Worm (Caenorhabditis elegans) whole organism, early embryonic: ENCODE data around the gene cyd-1.

Experiments used
- B0310.2 ChIP-seq: sonication (generic microtip); optimal IDR thresholded peaks from 2 replicates; lab custom pipeline; 2016; ENCODE audit warnings: mild to moderate bottlenecking, missing genetic modification characterization, missing compliant biosample characterization
- F13C5.2 ChIP-seq: sonication (generic microtip); optimal IDR thresholded peaks from 2 replicates; lab custom pipeline; 2017; ENCODE audit warnings: mild to moderate bottlenecking, missing genetic modification characterization, inconsistent platforms, missing compliant biosample characterization
- aly-1 ChIP-seq: sonication (generic microtip); optimal IDR thresholded peaks from 2 replicates; lab custom pipeline; 2016; ENCODE audit warnings: missing genetic modification characterization, missing compliant biosample characterization
- ama-1 ChIP-seq: fragments of 150-350 bp; optimal IDR thresholded peaks from 2 replicates; lab custom pipeline; 2014
- ceh-13 ChIP-seq: fragments of 200-800 bp; sonication (Bioruptor generic); optimal IDR thresholded peaks from 2 replicates; lab custom pipeline; 2018; ENCODE audit warnings: mild to moderate bottlenecking, missing genetic modification characterization, missing compliant biosample characterization
- ceh-36 ChIP-seq: sonication (generic microtip); optimal IDR thresholded peaks from 2 replicates; lab custom pipeline; 2016; ENCODE audit warnings: missing genetic modification characterization, inconsistent platforms, missing compliant biosample characterization
- ets-7 ChIP-seq: sonication (generic microtip); optimal IDR thresholded peaks from 2 replicates; lab custom pipeline; 2016; ENCODE audit warnings: missing genotype, missing genetic modification characterization, missing compliant biosample characterization
- flt-1 ChIP-seq: fragments of 200-800 bp; sonication (Bioruptor generic); IDR thresholded peaks from 2 replicates; pipeline ENCODE4 v1.3.6; 2022; ENCODE audit warnings: missing genetic modification characterization, missing compliant biosample characterization
- hmbx-1 ChIP-seq: sonication (generic microtip); optimal IDR thresholded peaks from 2 replicates; lab custom pipeline; 2016; ENCODE audit warnings: mild to moderate bottlenecking, missing genetic modification characterization, missing compliant biosample characterization
- hmg-4 ChIP-seq: fragments of 200-800 bp; sonication (Bioruptor generic); optimal IDR thresholded peaks from 2 replicates; lab custom pipeline; 2018; ENCODE audit warnings: mild to moderate bottlenecking, missing genetic modification characterization, missing compliant biosample characterization
- hnd-1 ChIP-seq: sonication (generic microtip); optimal IDR thresholded peaks from 2 replicates; lab custom pipeline; 2016; ENCODE audit warnings: missing genetic modification characterization, missing compliant biosample characterization
- pes-1 ChIP-seq: fragments of 200-800 bp; sonication (Bioruptor generic); IDR thresholded peaks from 2 replicates; pipeline ENCODE4 v1.3.6; 2022; ENCODE audit warnings: missing genetic modification reagents, missing genetic modification characterization, missing compliant biosample characterization
- scrt-1 ChIP-seq: fragments of 200-800 bp; sonication (Bioruptor generic); IDR thresholded peaks from 2 replicates; pipeline ENCODE4 v1.3.6; 2022; ENCODE audit warnings: missing genetic modification characterization, missing compliant biosample characterization
- sea-1 ChIP-seq: fragments of 200-800 bp; sonication (Bioruptor generic); conservative IDR thresholded peaks from 2 replicates; pipeline ENCODE4 v1.3.6; 2022; ENCODE audit warnings: missing genetic modification characterization, missing compliant biosample characterization
- tbx-11 ChIP-seq: fragments of 200-800 bp; sonication (Bioruptor generic); IDR thresholded peaks from 2 replicates; pipeline ENCODE4 v1.3.6; 2022; ENCODE audit warnings: missing genetic modification characterization, missing compliant biosample characterization
- tbx-37 ChIP-seq: fragments of 200-800 bp; sonication (Bioruptor generic); conservative IDR thresholded peaks from 2 replicates; pipeline ENCODE4 v1.3.6; 2022; ENCODE audit warnings: missing genetic modification reagents, missing genetic modification characterization, missing compliant biosample characterization
- tra-4 ChIP-seq: sonication (generic microtip); optimal IDR thresholded peaks from 2 replicates; lab custom pipeline; 2017; ENCODE audit warnings: missing genetic modification characterization, missing compliant biosample characterization

Gene cyd-1

ce11 chrII:12980212-12980611 is at the start of gene cyd-1:
Gene cyd-1 (plus strand): TSS chrII:12980591.
- TF ChIP-seq tra-4 (tag; lab: Kevin White, UChicago) (no peak), hmg-4 (GFP tag; lab: Kevin White, UChicago) (no peak), scrt-1 (no peak), aly-1 (tag; lab: Kevin White, UChicago) (no peak), pes-1 (no peak), hnd-1 (no peak), ceh-36 (tag; lab: Kevin White, UChicago) (no peak), ama-1 (lab: Kevin White, UChicago) (no peak), tbx-11 (no peak), flt-1 (GFP tag; lab: Robert Waterston, UW) (no peak), F13C5.2 (tag; lab: Kevin White, UChicago) (no peak), ceh-13 (GFP tag; lab: Kevin White, UChicago) (no peak), hmbx-1 (tag; lab: Kevin White, UChicago) (no peak), ets-7 (tag; lab: Kevin White, UChicago) (no peak), B0310.2 (tag; lab: Kevin White, UChicago) (no peak), tbx-37 (GFP tag; lab: Robert Waterston, UW) (no peak), sea-1 (GFP tag; lab: Robert Waterston, UW) (no peak)

ce11 chrII:12931456-12931923 is 48.9 kb upstream of the cyd-1 start, which contains the start of gene dct-18:
Gene dct-18 (plus strand): TSS chrII:12931873.
- TF ChIP-seq ets-7 (tag; lab: Kevin White, UChicago) (no peak), hnd-1 (no peak)

- TF ChIP-seq flt-1 (GFP tag; lab: Robert Waterston, UW) (no peak), ama-1 (lab: Kevin White, UChicago) (no peak), sea-1 (GFP tag; lab: Robert Waterston, UW) (no peak), aly-1 (tag; lab: Kevin White, UChicago) (no peak), ceh-36 (tag; lab: Kevin White, UChicago) (no peak), pes-1 (no peak), tra-4 (tag; lab: Kevin White, UChicago) (no peak), scrt-1 (no peak), hnd-1 (no peak), hmbx-1 (tag; lab: Kevin White, UChicago) (no peak), B0310.2 (tag; lab: Kevin White, UChicago) (no peak), hmg-4 (GFP tag; lab: Kevin White, UChicago) (no peak), tbx-37 (GFP tag; lab: Robert Waterston, UW) (no peak), tbx-11 (no peak), ets-7 (tag; lab: Kevin White, UChicago) (no peak)
These were observed 45.1 kb upstream of the cyd-1 start, which contains the start of gene lips-9 for ce11 chrII:12935259-12935658. Gene lips-9 (minus strand): TSS chrII:12935359.

- no peak for TF ChIP-seq pes-1
- TF ChIP-seq B0310.2 (tag; lab: Kevin White, UChicago) = no peak
- TF ChIP-seq ceh-13 (GFP tag; lab: Kevin White, UChicago) = no peak
- no peak for TF ChIP-seq tra-4 (tag; lab: Kevin White, UChicago)
- TF ChIP-seq tbx-11 = no peak
- TF ChIP-seq sea-1 (GFP tag; lab: Robert Waterston, UW) = no peak
- no peak for TF ChIP-seq hmbx-1 (tag; lab: Kevin White, UChicago)
- no peak for TF ChIP-seq aly-1 (tag; lab: Kevin White, UChicago)
- no peak for TF ChIP-seq ets-7 (tag; lab: Kevin White, UChicago)
- TF ChIP-seq flt-1 (GFP tag; lab: Robert Waterston, UW) = no peak
- no peak for TF ChIP-seq hnd-1
These were observed 41.2 kb upstream of the cyd-1 start for ce11 chrII:12939161-12939560.

ce11 chrII:12939801-12940200 is 40.6 kb upstream of the cyd-1 start, which contains the start of gene arrd-10:
Gene arrd-10 (plus strand): TSS chrII:12940101.
- TF ChIP-seq tbx-37 (GFP tag; lab: Robert Waterston, UW) = no peak
- no peak for TF ChIP-seq B0310.2 (tag; lab: Kevin White, UChicago)
- no peak for TF ChIP-seq hmg-4 (GFP tag; lab: Kevin White, UChicago)
- TF ChIP-seq F13C5.2 (tag; lab: Kevin White, UChicago) = no peak
- TF ChIP-seq scrt-1 = no peak
- TF ChIP-seq aly-1 (tag; lab: Kevin White, UChicago) = no peak
- no peak for TF ChIP-seq tra-4 (tag; lab: Kevin White, UChicago)
- no peak for TF ChIP-seq ceh-13 (GFP tag; lab: Kevin White, UChicago)
- no peak for TF ChIP-seq tbx-11
- TF ChIP-seq sea-1 (GFP tag; lab: Robert Waterston, UW) = no peak
- no peak for TF ChIP-seq hnd-1
- no peak for TF ChIP-seq hmbx-1 (tag; lab: Kevin White, UChicago)

ce11 chrII:12942496-12942895 is 37.9 kb upstream of the cyd-1 start:
- TF ChIP-seq ets-7 (tag; lab: Kevin White, UChicago) (no peak), hmg-4 (GFP tag; lab: Kevin White, UChicago) (no peak)

ce11 chrII:12944587-12945126 is 35.7 kb upstream of the cyd-1 start:
- TF ChIP-seq hmg-4 (GFP tag; lab: Kevin White, UChicago) = peak; percentile 85
- TF ChIP-seq tbx-37 (GFP tag; lab: Robert Waterston, UW) = peak; percentile 30; the same call in 1 of the 2 replicates
- peak; percentile 21 for TF ChIP-seq ceh-13 (GFP tag; lab: Kevin White, UChicago)
- TF ChIP-seq B0310.2 (tag; lab: Kevin White, UChicago) = peak; percentile 86
- no peak for TF ChIP-seq hnd-1
- TF ChIP-seq ama-1 (lab: Kevin White, UChicago) = peak; percentile 97
- peak; percentile 36; the same call in 1 of the 2 replicates for TF ChIP-seq scrt-1
- TF ChIP-seq ceh-36 (tag; lab: Kevin White, UChicago) = peak; percentile 69
- peak; percentile 66 for TF ChIP-seq hmbx-1 (tag; lab: Kevin White, UChicago)
- TF ChIP-seq pes-1 = peak; percentile 80; the same call in 1 of the 2 replicates
- peak; percentile 58 for TF ChIP-seq tbx-11
- peak; percentile 56 for TF ChIP-seq aly-1 (tag; lab: Kevin White, UChicago)
- TF ChIP-seq sea-1 (GFP tag; lab: Robert Waterston, UW) = 0 out of 2 replicates have a peak, but pooled peaks have one; percentile 68
- TF ChIP-seq tra-4 (tag; lab: Kevin White, UChicago) = peak; percentile 88
- TF ChIP-seq ets-7 (tag; lab: Kevin White, UChicago) = peak; percentile 48
- TF ChIP-seq flt-1 (GFP tag; lab: Robert Waterston, UW) = peak; percentile 47; the same call in 1 of the 2 replicates
- TF ChIP-seq F13C5.2 (tag; lab: Kevin White, UChicago) = peak; percentile 82
